Fruit fly (Drosophila melanogaster): ENCODE measurements around the gene Trc8.

Trc8 gene

dm6 chr3R:29517923-29518322, 14.3 kb upstream of the Trc8 start:
- no peak for TF ChIP-seq Hnf4 (GFP tag; optimal IDR thresholded peaks at IDR 0.05)
- no peak for TF ChIP-seq ey (GFP tag; optimal IDR thresholded peaks at IDR 0.05)
- TF ChIP-seq pan (optimal IDR thresholded peaks at IDR 0.05): no peak
- TF ChIP-seq h (GFP tag; optimal IDR thresholded peaks at IDR 0.05): no peak
- TF ChIP-seq N (GFP tag; optimal IDR thresholded peaks at IDR 0.05): no peak
- TF ChIP-seq rgr (GFP tag; optimal IDR thresholded peaks at IDR 0.05): no peak
- TF ChIP-seq foxo (GFP tag; optimal IDR thresholded peaks at IDR 0.05): no peak

dm6 chr3R:29516766-29517165, 13.2 kb upstream of the Trc8 start:
- TF ChIP-seq tai (GFP tag; optimal IDR thresholded peaks at IDR 0.05): no peak
- no peak for TF ChIP-seq Hnf4 (GFP tag; optimal IDR thresholded peaks at IDR 0.05)
- TF ChIP-seq GATAd (GFP tag; optimal IDR thresholded peaks at IDR 0.05): no peak
- TF ChIP-seq Myc (optimal IDR thresholded peaks at IDR 0.05): no peak

- TF ChIP-seq Myc (optimal IDR thresholded peaks at IDR 0.05) (no peak), Jra (GFP tag; optimal IDR thresholded peaks at IDR 0.05) (no peak), Hnf4 (GFP tag; optimal IDR thresholded peaks at IDR 0.05) (no peak), brk (GFP tag; optimal IDR thresholded peaks at IDR 0.05) (no peak), ey (GFP tag; optimal IDR thresholded peaks at IDR 0.05) (no peak), dsf (GFP tag; optimal IDR thresholded peaks at IDR 0.05; ENCODE audit: borderline replicate concordance) (no peak), Hr78 (GFP tag; optimal IDR thresholded peaks at IDR 0.05) (no peak), CG32264 (GFP tag; optimal IDR thresholded peaks at IDR 0.05) (no peak), usp (GFP tag; optimal IDR thresholded peaks at IDR 0.05) (no peak), tai (GFP tag; optimal IDR thresholded peaks at IDR 0.05) (no peak), foxo (GFP tag; optimal IDR thresholded peaks at IDR 0.05) (no peak), woc (GFP tag; optimal IDR thresholded peaks at IDR 0.05) (no peak), rgr (GFP tag; optimal IDR thresholded peaks at IDR 0.05) (no peak), psq (GFP tag; optimal IDR thresholded peaks at IDR 0.05) (no peak), Sp1 (GFP tag; optimal IDR thresholded peaks at IDR 0.05) (no peak), pan (optimal IDR thresholded peaks at IDR 0.05) (no peak)
These were observed 11.8 kb upstream of the Trc8 start, which contains the start of gene ND-20L for dm6 chr3R:29515417-29515816. Gene ND-20L (plus strand): TSS chr3R:29515717.

- TF ChIP-seq sage (GFP tag; optimal IDR thresholded peaks at IDR 0.05): no peak
- peak; percentile 47 for TF ChIP-seq Myc (optimal IDR thresholded peaks at IDR 0.05)
- no peak for TF ChIP-seq dl (GFP tag; optimal IDR thresholded peaks at IDR 0.05; ENCODE audit: insufficient read depth in 1 of 2, partially characterized antibody in 2 of 2)
These were observed 8.9 kb upstream of the Trc8 start for dm6 chr3R:29512306-29513044.

- no peak for TF ChIP-seq brk (GFP tag; optimal IDR thresholded peaks at IDR 0.05)
- TF ChIP-seq pan (optimal IDR thresholded peaks at IDR 0.05): no peak
- no peak for TF ChIP-seq Sp1 (GFP tag; optimal IDR thresholded peaks at IDR 0.05)
- TF ChIP-seq psq (GFP tag; optimal IDR thresholded peaks at IDR 0.05): no peak
- TF ChIP-seq usp (GFP tag; optimal IDR thresholded peaks at IDR 0.05): no peak
- no peak for TF ChIP-seq Vsx2 (GFP tag; optimal IDR thresholded peaks at IDR 0.05; ENCODE audit: partially characterized antibody)
- no peak for TF ChIP-seq woc (GFP tag; optimal IDR thresholded peaks at IDR 0.05)
- TF ChIP-seq dmrt93B (GFP tag; optimal IDR thresholded peaks at IDR 0.05): no peak
- no peak for TF ChIP-seq Dif (GFP tag; optimal IDR thresholded peaks at IDR 0.05; ENCODE audit: partially characterized antibody)
- TF ChIP-seq CrebA (GFP tag; optimal IDR thresholded peaks at IDR 0.05; ENCODE audit: borderline replicate concordance): no peak
- no peak for TF ChIP-seq ey (GFP tag; optimal IDR thresholded peaks at IDR 0.05)
- TF ChIP-seq OdsH (GFP tag; optimal IDR thresholded peaks at IDR 0.05): no peak
- no peak for TF ChIP-seq tai (GFP tag; optimal IDR thresholded peaks at IDR 0.05)
- TF ChIP-seq Abd-B (GFP tag; optimal IDR thresholded peaks at IDR 0.05): no peak
- TF ChIP-seq Hr78 (GFP tag; optimal IDR thresholded peaks at IDR 0.05): no peak
- TF ChIP-seq Myc (optimal IDR thresholded peaks at IDR 0.05): no peak
- TF ChIP-seq Rel (GFP tag; optimal IDR thresholded peaks at IDR 0.05): no peak
- no peak for TF ChIP-seq Rel (tag; optimal IDR thresholded peaks at IDR 0.05)
These were observed 7.9 kb upstream of the Trc8 start for dm6 chr3R:29511472-29511871.
